Fruit fly (Drosophila melanogaster) whole organism, embryonic: ENCODE results near the gene CG33784.

Source experiments
- Aef1 ChIP-seq: fragments of 200-800 bp; sonication (Bioruptor generic); IDR thresholded peaks from 3 replicates; pipeline ENCODE4 v1.3.6; 2022; ENCODE audit warnings: missing biosample characterization, missing genetic modification characterization
- Antp ChIP-seq: fragments of 200-800 bp; sonication (Bioruptor generic); optimal IDR thresholded peaks from 3 replicates; lab custom pipeline; 2016; ENCODE audit warnings: missing biosample characterization, missing genetic modification characterization
- B-H2 ChIP-seq: fragments of 200-800 bp; sonication (Bioruptor generic); optimal IDR thresholded peaks from 2 replicates; lab custom pipeline; 2018; ENCODE audit warnings: missing biosample characterization, mild to moderate bottlenecking, missing genetic modification characterization
- CG10462 ChIP-seq: fragments of 200-800 bp; sonication (Bioruptor generic); optimal IDR thresholded peaks from 2 replicates; lab custom pipeline; 2016; ENCODE audit warnings: missing biosample characterization, missing genetic modification characterization
- CG10959 ChIP-seq: fragments of 200-800 bp; sonication (Bioruptor generic); IDR thresholded peaks from 2 replicates; pipeline ENCODE4 v1.3.6; 2022; ENCODE audit warnings: missing biosample characterization, missing genetic modification characterization
- CG11247 ChIP-seq: fragments of 200-800 bp; sonication (Bioruptor generic); IDR thresholded peaks from 2 replicates; pipeline ENCODE4 v1.3.6; 2022; ENCODE audit warnings: missing biosample characterization, missing genetic modification characterization
- CG11695 ChIP-seq: fragments of 200-800 bp; sonication (Bioruptor generic); IDR thresholded peaks from 3 replicates; pipeline ENCODE4 v1.3.6; 2022; ENCODE audit warnings: missing biosample characterization, missing genetic modification characterization
- CG12236 ChIP-seq: fragments of 200-800 bp; sonication (Bioruptor generic); optimal IDR thresholded peaks from 2 replicates; lab custom pipeline; 2016; ENCODE audit warnings: missing biosample characterization, missing genetic modification characterization
- CG13296 ChIP-seq: fragments of 200-800 bp; sonication (Bioruptor generic); optimal IDR thresholded peaks from 3 replicates; lab custom pipeline; 2018; ENCODE audit warnings: missing biosample characterization, mild to moderate bottlenecking, missing genetic modification characterization
- CG14710 ChIP-seq: fragments of 200-800 bp; sonication (Bioruptor generic); optimal IDR thresholded peaks from 3 replicates; lab custom pipeline; 2019; ENCODE audit warnings: missing biosample characterization, mild to moderate bottlenecking, missing genetic modification characterization, moderate library complexity
- CG15011 ChIP-seq: fragments of 200-800 bp; sonication (Bioruptor generic); optimal IDR thresholded peaks from 3 replicates; lab custom pipeline; 2018; ENCODE audit warnings: missing biosample characterization, mild to moderate bottlenecking, missing genetic modification characterization
- CG1603 ChIP-seq: fragments of 200-800 bp; sonication (Bioruptor generic); optimal IDR thresholded peaks from 2 replicates; lab custom pipeline; 2019; ENCODE audit warnings: missing biosample characterization, mild to moderate bottlenecking, missing genetic modification characterization, moderate library complexity
- CG16813 ChIP-seq: fragments of 200-800 bp; sonication (Bioruptor generic); IDR thresholded peaks from 3 replicates; pipeline ENCODE4 v1.3.6; 2022; ENCODE audit warnings: missing biosample characterization, missing genetic modification characterization; ENCODE audit not compliant: partially characterized antibody
- CG17186 ChIP-seq: fragments of 200-800 bp; sonication (Bioruptor generic); optimal IDR thresholded peaks from 3 replicates; lab custom pipeline; 2017; ENCODE audit warnings: missing biosample characterization, missing genetic modification reagents, missing genetic modification characterization
- CG2116 ChIP-seq: fragments of 200-800 bp; sonication (Bioruptor generic); optimal IDR thresholded peaks from 3 replicates; lab custom pipeline; 2018; ENCODE audit warnings: missing biosample characterization, mild to moderate bottlenecking, missing genetic modification characterization
- CG31388 ChIP-seq: fragments of 200-800 bp; sonication (Bioruptor generic); optimal IDR thresholded peaks from 2 replicates; lab custom pipeline; 2016; ENCODE audit warnings: missing biosample characterization, missing genetic modification characterization
- CG32532 ChIP-seq: fragments of 200-800 bp; sonication (Bioruptor generic); IDR thresholded peaks from 2 replicates; pipeline ENCODE4 v1.3.6; 2022; ENCODE audit warnings: missing biosample characterization, missing genetic modification characterization
- CG3726 ChIP-seq: fragments of 200-800 bp; sonication (Bioruptor generic); IDR thresholded peaks from 3 replicates; pipeline ENCODE4, ENCODE4 v1.3.6; 2022; ENCODE audit warnings: missing biosample characterization, missing genetic modification characterization
- CG4820 ChIP-seq: fragments of 200-800 bp; sonication (Bioruptor generic); optimal IDR thresholded peaks from 3 replicates; lab custom pipeline; 2016; ENCODE audit warnings: missing biosample characterization, missing genetic modification characterization
- CG8359 ChIP-seq: fragments of 200-800 bp; sonication (Bioruptor generic); optimal IDR thresholded peaks from 2 replicates; lab custom pipeline; 2017; ENCODE audit warnings: missing biosample characterization, mild to moderate bottlenecking, missing genetic modification characterization, borderline replicate concordance
- CG8388 ChIP-seq: fragments of 200-800 bp; sonication (Bioruptor generic); optimal IDR thresholded peaks from 2 replicates; lab custom pipeline; 2019; ENCODE audit warnings: missing biosample characterization, mild to moderate bottlenecking, missing genetic modification characterization, moderate library complexity
- CG8765 ChIP-seq: fragments of 200-800 bp; sonication (Bioruptor generic); IDR thresholded peaks from 2 replicates; pipeline ENCODE4 v1.3.6; 2022; ENCODE audit warnings: missing biosample characterization, missing genetic modification characterization
- CG9727 ChIP-seq: fragments of 200-800 bp; sonication (Bioruptor generic); optimal IDR thresholded peaks from 3 replicates; lab custom pipeline; 2017; ENCODE audit warnings: missing biosample characterization, mild to moderate bottlenecking, missing genetic modification characterization
- CrebB ChIP-seq: fragments of 200-800 bp; sonication (Bioruptor generic); optimal IDR thresholded peaks from 3 replicates; lab custom pipeline; 2018; ENCODE audit warnings: missing biosample characterization, mild to moderate bottlenecking, missing genetic modification characterization
- Dp ChIP-seq: fragments of 200-800 bp; sonication (Bioruptor generic); optimal IDR thresholded peaks from 2 replicates; lab custom pipeline; 2018; ENCODE audit warnings: missing biosample characterization, mild to moderate bottlenecking, missing genetic modification characterization, moderate library complexity
- Gsc ChIP-seq: fragments of 200-800 bp; sonication (Bioruptor generic); IDR thresholded peaks from 2 replicates; pipeline ENCODE4 v1.3.6; 2022; ENCODE audit warnings: missing biosample characterization, missing genetic modification characterization
- Neu2 ChIP-seq: fragments of 200-800 bp; sonication (Bioruptor generic); optimal IDR thresholded peaks from 3 replicates; lab custom pipeline; 2016; ENCODE audit warnings: missing biosample characterization, missing genetic modification characterization, borderline replicate concordance
- Opbp ChIP-seq: fragments of 200-800 bp; sonication (Bioruptor generic); IDR thresholded peaks from 3 replicates; pipeline ENCODE4 v1.3.6; 2022; ENCODE audit warnings: missing biosample characterization, missing genetic modification characterization; ENCODE audit not compliant: partially characterized antibody
- Ravus ChIP-seq: fragments of 200-800 bp; sonication (Bioruptor generic); IDR thresholded peaks from 2 replicates; pipeline ENCODE4 v1.3.6; 2022; ENCODE audit warnings: missing biosample characterization, missing genetic modification characterization
- Sin3A ChIP-seq: fragments of >200 bp; optimal IDR thresholded peaks from 2 replicates; lab custom pipeline; 2018
- ato ChIP-seq: fragments of 200-800 bp; sonication (Bioruptor generic); IDR thresholded peaks from 2 replicates; pipeline ENCODE4 v1.3.6; 2022; ENCODE audit warnings: missing biosample characterization, missing genetic modification characterization; ENCODE audit not compliant: partially characterized antibody
- dmrt11E ChIP-seq: fragments of 200-800 bp; sonication (Bioruptor generic); optimal IDR thresholded peaks from 3 replicates; lab custom pipeline; 2018; ENCODE audit warnings: missing biosample characterization, mild to moderate bottlenecking, missing genetic modification characterization, moderate library complexity
- ftz-f1 ChIP-seq: fragments of 200-800 bp; sonication (Bioruptor generic); optimal IDR thresholded peaks from 2 replicates; lab custom pipeline; 2016; ENCODE audit warnings: missing biosample characterization, missing genetic modification characterization
- gro ChIP-seq: fragments of 200-800 bp; sonication (Bioruptor generic); optimal IDR thresholded peaks from 2 replicates; lab custom pipeline; 2016; ENCODE audit warnings: missing biosample characterization, missing genetic modification characterization
- hbn ChIP-seq: fragments of 200-800 bp; sonication (Bioruptor generic); IDR thresholded peaks from 2 replicates; pipeline ENCODE4 v1.3.6; 2022; ENCODE audit warnings: missing biosample characterization, missing genetic modification characterization; ENCODE audit not compliant: partially characterized antibody
- lov ChIP-seq, 2 experiments: fragments of 200-800 bp in 1 of 2; fragments of >200 bp in 1 of 2; sonication (Bioruptor generic) in 1 of 2; IDR thresholded peaks in 1 of 2; optimal IDR thresholded peaks in 1 of 2; 2 replicates in 1 of 2; 3 replicates in 1 of 2; pipeline versions ENCODE4 v1.3.6 to Lab custom; 2017 to 2022; ENCODE audit warnings: missing biosample characterization in 1 of 2, missing genetic modification characterization in 1 of 2
- mld ChIP-seq: fragments of 200-800 bp; sonication (Bioruptor generic); IDR thresholded peaks from 3 replicates; pipeline ENCODE4 v1.3.6; 2022; ENCODE audit warnings: missing biosample characterization, missing genetic modification characterization; ENCODE audit not compliant: partially characterized antibody
- nau ChIP-seq: fragments of 200-800 bp; sonication (Bioruptor generic); optimal IDR thresholded peaks from 3 replicates; lab custom pipeline; 2017; ENCODE audit warnings: missing biosample characterization, mild to moderate bottlenecking, missing genetic modification characterization, missing genetic modification reagents
- nerfin-1 ChIP-seq: fragments of 200-800 bp; sonication (Bioruptor generic); optimal IDR thresholded peaks from 3 replicates; lab custom pipeline; 2019; ENCODE audit warnings: missing biosample characterization, mild to moderate bottlenecking, missing genetic modification characterization, moderate library complexity
- phol ChIP-seq: fragments of 200-800 bp; sonication (Bioruptor generic); optimal IDR thresholded peaks from 3 replicates; lab custom pipeline; 2018; ENCODE audit warnings: missing biosample characterization, mild to moderate bottlenecking, missing genetic modification characterization, moderate library complexity
- pita ChIP-seq: fragments of 200-800 bp; sonication (Bioruptor generic); optimal IDR thresholded peaks from 2 replicates; lab custom pipeline; 2017; ENCODE audit warnings: missing biosample characterization, mild to moderate bottlenecking, missing genetic modification characterization
- pnt ChIP-seq: fragments of 200-800 bp; sonication (Bioruptor generic); optimal IDR thresholded peaks from 3 replicates; lab custom pipeline; 2016; ENCODE audit warnings: missing biosample characterization, missing genetic modification characterization
- pros ChIP-seq: fragments of 200-800 bp; sonication (Bioruptor generic); optimal IDR thresholded peaks from 3 replicates; lab custom pipeline; 2019; ENCODE audit warnings: missing biosample characterization, mild to moderate bottlenecking, missing genetic modification characterization, moderate library complexity
- repo ChIP-seq: fragments of 200-800 bp; sonication (Bioruptor generic); optimal IDR thresholded peaks from 2 replicates; lab custom pipeline; 2016; ENCODE audit warnings: missing biosample characterization, missing genetic modification characterization
- slbo ChIP-seq: fragments of 200-800 bp; sonication (Bioruptor generic); IDR thresholded peaks from 2 replicates; pipeline ENCODE4 v1.3.6; 2022; ENCODE audit warnings: missing biosample characterization, missing genetic modification characterization
- tap ChIP-seq: fragments of 200-800 bp; optimal IDR thresholded peaks from 3 replicates; lab custom pipeline; 2019; ENCODE audit warnings: missing biosample characterization, mild to moderate bottlenecking, missing genetic modification characterization, moderate library complexity
- tll ChIP-seq, 2 experiments: fragments of 200-800 bp in 1 of 2; fragments of >200 bp in 1 of 2; sonication (Bioruptor generic) in 1 of 2; optimal IDR thresholded peaks; 2 replicates each; lab custom pipeline; 2017 to 2019; ENCODE audit warnings: missing biosample characterization in 2 of 2, missing genetic modification characterization in 2 of 2, mild to moderate bottlenecking in 1 of 2, moderate library complexity in 1 of 2
- unpg ChIP-seq: fragments of 200-800 bp; sonication (Bioruptor generic); optimal IDR thresholded peaks from 3 replicates; lab custom pipeline; 2018; ENCODE audit warnings: missing biosample characterization, mild to moderate bottlenecking, missing genetic modification characterization, moderate library complexity
- wek ChIP-seq: fragments of 200-800 bp; sonication (Bioruptor generic); optimal IDR thresholded peaks from 3 replicates; lab custom pipeline; 2018; ENCODE audit warnings: missing biosample characterization, mild to moderate bottlenecking, missing genetic modification characterization, moderate library complexity

CG33784 gene

dm6 chr3R:10048035-10048774 lies 19.5 kb upstream of the CG33784 start (continued):
- TF ChIP-seq Ravus (GFP tag; lab: Robert Waterston, UW) (no peak), Aef1 (GFP tag; lab: Robert Waterston, UW) (no peak), dmrt11E (tag; lab: Kevin White, UChicago) (no peak), Sin3A (lab: Kevin White, UChicago) (no peak), CG9727 (GFP tag; lab: Kevin White, UChicago) (peak; percentile 35), CG2116 (GFP tag; lab: Kevin White, UChicago) (no peak), CG13296 (GFP tag; lab: Kevin White, UChicago) (no peak), CG32532 (GFP tag; lab: Robert Waterston, UW) (no peak), pnt (GFP tag; lab: Kevin White, UChicago) (no peak), CG31388 (no peak), CG1603 (tag; lab: Kevin White, UChicago) (no peak), mld (GFP tag; lab: Robert Waterston, UW) (no peak), ftz-f1 (no peak), CG15011 (GFP tag; lab: Kevin White, UChicago) (no peak), CG3726 (no peak), pita (GFP tag; lab: Kevin White, UChicago) (no peak), lov (optimal IDR thresholded peaks at IDR 0.05; lab: Kevin White, UChicago) (no peak), lov (GFP tag; IDR thresholded peaks at IDR 0.05; lab: Robert Waterston, UW) (no peak), CrebB (tag; lab: Kevin White, UChicago) (no peak), gro (GFP tag; lab: Kevin White, UChicago) (no peak), hbn (GFP tag; lab: Robert Waterston, UW) (no peak), CG12236 (GFP tag; lab: Kevin White, UChicago) (no peak), nau (GFP tag; lab: Kevin White, UChicago) (no peak), Gsc (no peak), tll (GFP tag; optimal IDR thresholded peaks at IDR 0.05; lab: Kevin White, UChicago) (no peak), CG10959 (no peak), tap (tag; lab: Kevin White, UChicago) (peak; percentile 2), CG8359 (GFP tag; lab: Kevin White, UChicago) (no peak), Antp (GFP tag; lab: Kevin White, UChicago) (no peak), unpg (no peak), pros (peak; percentile 68), Dp (GFP tag; lab: Kevin White, UChicago) (no peak), phol (tag; lab: Kevin White, UChicago) (peak; percentile 52), Neu2 (no peak), nerfin-1 (tag; lab: Kevin White, UChicago) (no peak), CG11247 (GFP tag; lab: Robert Waterston, UW) (no peak), CG16813 (no peak), CG17186 (GFP tag; lab: Kevin White, UChicago) (no peak), CG4820 (GFP tag; lab: Kevin White, UChicago) (no peak), ato (GFP tag; lab: Robert Waterston, UW) (no peak), CG8388 (GFP tag; lab: Kevin White, UChicago) (peak; percentile 30), CG8765 (GFP tag; lab: Robert Waterston, UW) (no peak), slbo (GFP tag; lab: Robert Waterston, UW) (peak; percentile 39), CG14710 (tag; lab: Kevin White, UChicago) (peak; percentile 20), CG10462 (GFP tag; lab: Kevin White, UChicago) (no peak), Opbp (GFP tag; lab: Robert Waterston, UW) (no peak), repo (GFP tag; lab: Kevin White, UChicago) (no peak), CG11695 (GFP tag; lab: Robert Waterston, UW) (no peak), B-H2 (GFP tag; lab: Kevin White, UChicago) (no peak), wek (GFP tag; lab: Kevin White, UChicago) (no peak)
